Fruit fly (Drosophila melanogaster): ENCODE measurements around the gene S6k.
A peak's percentile ranks its signal among the peaks of the same experiment; 100 is the strongest.

S6k gene

DNA sequence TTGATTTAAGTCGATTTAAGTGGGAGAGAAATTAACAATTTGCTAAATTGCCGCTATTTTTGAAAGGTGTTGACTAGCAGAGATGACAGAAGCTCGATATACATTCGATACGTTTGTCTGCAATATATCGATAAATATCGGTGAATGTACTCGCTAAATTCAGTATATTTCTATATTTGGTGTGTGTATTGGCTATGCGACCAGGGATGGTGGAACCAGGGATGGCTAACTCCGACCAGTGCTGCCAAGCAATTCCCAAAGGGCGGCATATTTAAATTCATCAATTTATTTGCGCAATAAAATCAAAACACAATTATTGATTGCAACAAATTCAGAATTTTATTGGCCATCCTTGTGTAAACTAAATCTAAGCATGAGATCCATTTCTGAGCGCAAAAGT, 2.3 kb upstream of the S6k start, which contains the start of gene mad2 (continued):
- no peak for TF ChIP-seq lab (GFP tag; optimal IDR thresholded peaks at IDR 0.05)
- TF ChIP-seq az2 (GFP tag; optimal IDR thresholded peaks at IDR 0.05), result no peak
- peak; percentile 38; the same call in 1 of the 3 replicates for TF ChIP-seq row (GFP tag; IDR thresholded peaks at IDR 0.05)
- peak; percentile 47 for TF ChIP-seq CG2202 (tag; optimal IDR thresholded peaks at IDR 0.05)
- peak; percentile 70 for TF ChIP-seq Dll (GFP tag; IDR thresholded peaks at IDR 0.05; ENCODE audit: partially characterized antibody)
- TF ChIP-seq CG10431 (GFP tag; optimal IDR thresholded peaks at IDR 0.05), result no peak
- TF ChIP-seq Doc2 (GFP tag; IDR thresholded peaks at IDR 0.05), result no peak
- no peak for TF ChIP-seq dmrt11E (tag; optimal IDR thresholded peaks at IDR 0.05)
- peak; percentile 54 for TF ChIP-seq Hsf (GFP tag; optimal IDR thresholded peaks at IDR 0.05)
- peak; percentile 8 for TF ChIP-seq zfh2 (GFP tag; optimal IDR thresholded peaks at IDR 0.05)
- no peak for TF ChIP-seq kay (GFP tag; optimal IDR thresholded peaks at IDR 0.05)
- peak; percentile 20; the same call in 1 of the 3 replicates for TF ChIP-seq CG11456 (GFP tag; IDR thresholded peaks at IDR 0.05)
- peak; percentile 80 for TF ChIP-seq stwl (tag; optimal IDR thresholded peaks at IDR 0.05)
- no peak for TF ChIP-seq toy (GFP tag; IDR thresholded peaks at IDR 0.05)
- no peak for TF ChIP-seq gem (tag; optimal IDR thresholded peaks at IDR 0.05)
- no peak; the same call in 1 of the 3 replicates for TF ChIP-seq Doc3 (GFP tag; IDR thresholded peaks at IDR 0.05; ENCODE audit: partially characterized antibody)
- peak; percentile 94 for TF ChIP-seq pita (GFP tag; optimal IDR thresholded peaks at IDR 0.05)
- peak; percentile 31 for TF ChIP-seq CG2712 (tag; optimal IDR thresholded peaks at IDR 0.05)
- TF ChIP-seq schlank (tag; optimal IDR thresholded peaks at IDR 0.05), result no peak
- peak; percentile 28 for TF ChIP-seq zen (tag; optimal IDR thresholded peaks at IDR 0.05)
- TF ChIP-seq CG4360 (GFP tag; IDR thresholded peaks at IDR 0.05), result no peak
- no peak for TF ChIP-seq al (GFP tag; IDR thresholded peaks at IDR 0.05)
- TF ChIP-seq CG14710 (tag; optimal IDR thresholded peaks at IDR 0.05), result peak; percentile 67
- no peak for TF ChIP-seq fd64A (GFP tag; optimal IDR thresholded peaks at IDR 0.05)
- no peak for TF ChIP-seq CG6175 (GFP tag; IDR thresholded peaks at IDR 0.05)
- no peak for TF ChIP-seq Side (GFP tag; optimal IDR thresholded peaks at IDR 0.05)
- TF ChIP-seq inv (GFP tag; IDR thresholded peaks at IDR 0.05; ENCODE audit: partially characterized antibody), result peak; percentile 44; the same call in 1 of the 2 replicates
- peak; percentile 61; the same call in 2 of the 3 replicates for TF ChIP-seq hb (GFP tag; IDR thresholded peaks at IDR 0.05; ENCODE audit: partially characterized antibody)
- TF ChIP-seq CG12769 (tag; optimal IDR thresholded peaks at IDR 0.05), result peak; percentile 65
- peak; percentile 11 for TF ChIP-seq lilli (GFP tag; optimal IDR thresholded peaks at IDR 0.05)
- no peak; the same call in 1 of the 2 replicates for TF ChIP-seq NFAT (GFP tag; IDR thresholded peaks at IDR 0.05)
- TF ChIP-seq CG18262 (tag; optimal IDR thresholded peaks at IDR 0.05), result no peak
- TF ChIP-seq ac (GFP tag; optimal IDR thresholded peaks at IDR 0.05), result no peak
- TF ChIP-seq Myb (GFP tag; optimal IDR thresholded peaks at IDR 0.05), result peak; percentile 82
- 0 out of 2 replicates have a peak, but pooled peaks have one; percentile 25 for TF ChIP-seq ssp (GFP tag; IDR thresholded peaks at IDR 0.05)
- TF ChIP-seq CG9727 (GFP tag; optimal IDR thresholded peaks at IDR 0.05), result no peak
- peak; percentile 87 for TF ChIP-seq HmgZ (tag; optimal IDR thresholded peaks at IDR 0.05)
- no peak for TF ChIP-seq unpg (GFP tag; optimal IDR thresholded peaks at IDR 0.05)
- TF ChIP-seq CG13894 (tag; optimal IDR thresholded peaks at IDR 0.05), result peak; percentile 40
- peak; percentile 22 for TF ChIP-seq trem (tag; optimal IDR thresholded peaks at IDR 0.05)
- TF ChIP-seq salm (tag; optimal IDR thresholded peaks at IDR 0.05), result no peak
- no peak for TF ChIP-seq Vsx1 (GFP tag; optimal IDR thresholded peaks at IDR 0.05)
- TF ChIP-seq dan (GFP tag; IDR thresholded peaks at IDR 0.05), result no peak
- TF ChIP-seq CG30403 (GFP tag; optimal IDR thresholded peaks at IDR 0.05), result peak; percentile 25
- TF ChIP-seq CG4617 (GFP tag; optimal IDR thresholded peaks at IDR 0.05; ENCODE audit: borderline replicate concordance), result peak; percentile 16
- peak; percentile 38 for TF ChIP-seq grau (tag; optimal IDR thresholded peaks at IDR 0.05)
- TF ChIP-seq Stat92E (GFP tag; optimal IDR thresholded peaks at IDR 0.05), result peak in 1 of 3 experiments; percentile 67
- peak; percentile 53; the same call in 1 of the 2 replicates for TF ChIP-seq tna (GFP tag; IDR thresholded peaks at IDR 0.05; ENCODE audit: partially characterized antibody)
- no peak for TF ChIP-seq da (GFP tag; optimal IDR thresholded peaks at IDR 0.05)
- peak; percentile 60 for TF ChIP-seq CG17186 (GFP tag; optimal IDR thresholded peaks at IDR 0.05)

Data from whole organism, embryonic.